Fruit fly (Drosophila melanogaster) ovary, adult (tissue): Measurements from ENCODE around the gene CG13365.

ENCODE experiments used
- CG17801 ChIP-seq: fragments of 200-800 bp; optimal IDR thresholded peaks from 2 replicates; lab custom pipeline; 2019; ENCODE audit warnings: missing biosample characterization, mild to moderate bottlenecking, missing genetic modification characterization, moderate library complexity; ENCODE audit not compliant: partially characterized antibody

Gene CG13365

DNA sequence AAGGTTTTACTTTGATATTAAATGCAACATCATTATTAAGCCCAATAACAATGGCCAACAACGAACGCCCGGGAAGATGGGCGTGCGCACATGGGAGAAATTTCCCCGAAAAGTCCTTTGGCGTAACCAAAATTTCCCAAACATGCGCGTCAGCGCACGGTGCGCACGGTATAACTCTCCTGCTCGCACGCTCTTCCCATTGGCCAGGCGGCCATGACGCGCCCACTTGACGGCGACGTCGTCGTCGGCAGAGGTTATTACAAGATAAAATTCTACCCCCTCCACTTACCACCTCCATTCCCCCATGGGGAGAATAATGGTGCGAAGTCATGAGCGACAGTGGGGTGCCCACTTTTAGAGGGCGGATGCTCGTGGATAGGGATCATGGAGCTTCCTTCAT lies 32.1 kb downstream of the CG13365 start:
- TF ChIP-seq CG17801, result no peak

DNA sequence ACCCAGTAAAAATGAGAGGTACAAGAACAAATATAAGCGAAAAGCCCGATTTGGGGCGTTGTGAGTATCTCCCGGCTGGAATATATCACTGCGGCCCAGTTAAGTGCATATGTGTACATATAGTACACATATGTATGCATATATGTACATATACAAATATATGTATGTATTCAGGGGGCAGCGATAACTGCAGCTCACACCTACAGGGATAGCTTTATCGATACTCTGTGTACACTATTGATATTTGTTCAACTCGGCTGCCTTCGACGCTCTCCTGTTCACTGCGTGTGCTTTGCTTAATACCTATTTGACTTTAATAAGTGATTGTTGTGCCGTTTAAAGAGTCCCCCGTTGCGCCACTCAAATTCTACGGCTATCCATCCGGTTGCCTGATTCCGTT lies 39.2 kb downstream of the CG13365 start, which contains the start of gene vnd:
Gene vnd (plus strand): TSS at position 297 of the 400 bp plus-strand sequence.
- no peak for TF ChIP-seq CG17801

DNA sequence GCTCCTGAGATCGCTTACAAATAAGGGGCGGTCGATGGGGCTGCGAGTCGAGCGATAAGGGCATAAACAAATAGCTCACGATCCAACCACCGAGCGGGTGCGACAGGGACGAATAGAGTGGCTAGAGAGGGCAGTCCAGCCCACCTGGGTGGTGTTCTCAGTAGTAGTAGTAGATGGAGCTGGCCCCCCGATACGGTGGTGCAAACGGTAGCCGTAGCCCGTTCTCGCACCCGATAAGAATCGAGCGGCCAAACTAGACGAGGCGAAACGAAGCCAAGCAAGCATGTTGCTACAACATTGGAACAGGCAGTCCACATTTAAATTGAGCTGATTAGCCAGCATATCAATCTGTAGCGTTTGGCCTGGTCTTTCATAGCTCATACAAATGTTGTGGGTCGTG lies 40.4 kb downstream of the CG13365 start:
- no peak for TF ChIP-seq CG17801
